Worm (Caenorhabditis elegans): ENCODE results near the gene cyp-33C2.

Gene cyp-33C2

DNA sequence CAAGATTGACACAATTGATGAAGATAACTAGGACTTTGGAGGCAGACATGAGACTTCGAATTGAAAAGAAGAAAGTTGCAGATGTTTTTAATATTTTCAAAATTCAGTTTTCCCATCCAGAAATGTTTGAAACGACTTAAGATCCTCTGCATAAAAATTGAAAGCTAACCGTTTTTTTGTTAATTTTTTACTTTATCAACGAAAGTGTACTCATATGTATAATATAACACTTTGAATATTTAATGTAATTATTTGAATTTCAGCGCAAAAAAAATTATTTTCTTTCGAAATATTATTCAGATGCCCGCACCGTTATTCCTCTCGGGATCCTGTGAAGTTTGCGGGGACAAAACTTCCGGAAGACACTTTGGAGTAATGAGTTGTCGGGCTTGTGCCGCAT is 43.6 kb downstream of the cyp-33C2 start, which contains the start of gene nhr-18:
nhr-18 (plus strand) TSS at position 301 of the 400 bp plus-strand sequence.
- no peak for TF ChIP-seq mep-1 (tag; optimal IDR thresholded peaks at IDR 0.05)
- no peak for TF ChIP-seq mab-5 (tag; optimal IDR thresholded peaks at IDR 0.05)
- no peak for TF ChIP-seq nhr-12 (tag; optimal IDR thresholded peaks at IDR 0.05)
- no peak for TF ChIP-seq ceh-83 (GFP tag; optimal IDR thresholded peaks at IDR 0.05)
- TF ChIP-seq hlh-1 (tag; optimal IDR thresholded peaks at IDR 0.05), result no peak
- no peak for TF ChIP-seq ham-2 (GFP tag; optimal IDR thresholded peaks at IDR 0.05)
- TF ChIP-seq lsy-2 (tag; optimal IDR thresholded peaks at IDR 0.05), result no peak
- TF ChIP-seq bed-3 (GFP tag; optimal IDR thresholded peaks at IDR 0.05), result no peak
- no peak for TF ChIP-seq ceh-39 (tag; optimal IDR thresholded peaks at IDR 0.05)
- TF ChIP-seq ces-1 (GFP tag; optimal IDR thresholded peaks at IDR 0.05), result no peak
- TF ChIP-seq elt-3 (tag; optimal IDR thresholded peaks at IDR 0.05), result no peak
- TF ChIP-seq lin-32 (GFP tag; optimal IDR thresholded peaks at IDR 0.05), result no peak
- no peak for TF ChIP-seq blmp-1 (tag; optimal IDR thresholded peaks at IDR 0.05)
- TF ChIP-seq snpc-4 (tag; optimal IDR thresholded peaks at IDR 0.05), result no peak
- TF ChIP-seq nhr-237 (tag; optimal IDR thresholded peaks at IDR 0.05), result no peak
- TF ChIP-seq unc-62 (GFP tag; optimal IDR thresholded peaks at IDR 0.05), result no peak
- no peak for TF ChIP-seq nhr-76 (tag; optimal IDR thresholded peaks at IDR 0.05)
- no peak for TF ChIP-seq elt-1 (tag; optimal IDR thresholded peaks at IDR 0.05; ENCODE audit: borderline replicate concordance, insufficient read depth)
- TF ChIP-seq ceh-43 (GFP tag; optimal IDR thresholded peaks at IDR 0.05), result no peak
- no peak for TF ChIP-seq unc-39 (tag; optimal IDR thresholded peaks at IDR 0.05)

DNA sequence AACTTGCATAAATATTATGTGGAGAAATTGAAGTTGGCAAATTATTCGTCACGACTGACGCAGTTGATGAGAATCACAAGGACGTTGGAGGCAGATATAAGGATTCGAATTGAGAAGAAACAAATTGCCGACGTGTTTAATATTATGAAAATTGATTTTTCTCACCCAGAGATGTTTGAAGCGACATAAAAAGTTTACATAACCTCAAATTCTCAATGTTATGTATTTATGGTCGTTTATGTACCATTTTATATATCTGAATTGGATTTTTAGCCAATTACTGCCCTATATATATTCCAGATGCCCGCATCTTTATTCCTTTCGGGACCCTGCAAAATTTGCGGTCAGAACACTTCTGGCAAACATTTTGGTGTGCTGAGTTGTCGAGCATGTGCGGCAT is 45.5 kb downstream of the cyp-33C2 start, which contains the start of gene nhr-126:
nhr-126 (plus strand) TSS at position 301 of the 400 bp plus-strand sequence.
- TF ChIP-seq drap-1 (GFP tag; optimal IDR thresholded peaks at IDR 0.05) (no peak), sptf-1 (tag; optimal IDR thresholded peaks at IDR 0.05) (no peak), sem-2 (GFP tag; optimal IDR thresholded peaks at IDR 0.05) (no peak), pha-4 (tag; optimal IDR thresholded peaks at IDR 0.05) (no peak), cnd-1 (tag; optimal IDR thresholded peaks at IDR 0.05) (no peak), elt-1 (tag; optimal IDR thresholded peaks at IDR 0.05; ENCODE audit: borderline replicate concordance, insufficient read depth) (no peak), nhr-2 (tag; optimal IDR thresholded peaks at IDR 0.05) (no peak), lsy-2 (tag; optimal IDR thresholded peaks at IDR 0.05) (no peak), ztf-11 (tag; optimal IDR thresholded peaks at IDR 0.05) (no peak), ceh-83 (GFP tag; optimal IDR thresholded peaks at IDR 0.05) (no peak), unc-120 (tag; optimal IDR thresholded peaks at IDR 0.05; ENCODE audit: poor library complexity, severe bottlenecking) (no peak), bed-3 (GFP tag; optimal IDR thresholded peaks at IDR 0.05) (no peak), M03D4.4 (tag; optimal IDR thresholded peaks at IDR 0.05) (no peak), ces-1 (GFP tag; optimal IDR thresholded peaks at IDR 0.05) (no peak), mab-5 (tag; optimal IDR thresholded peaks at IDR 0.05) (no peak), lin-32 (GFP tag; optimal IDR thresholded peaks at IDR 0.05) (no peak), mep-1 (tag; optimal IDR thresholded peaks at IDR 0.05) (no peak), blmp-1 (tag; optimal IDR thresholded peaks at IDR 0.05) (no peak), unc-62 (GFP tag; optimal IDR thresholded peaks at IDR 0.05) (no peak)

DNA sequence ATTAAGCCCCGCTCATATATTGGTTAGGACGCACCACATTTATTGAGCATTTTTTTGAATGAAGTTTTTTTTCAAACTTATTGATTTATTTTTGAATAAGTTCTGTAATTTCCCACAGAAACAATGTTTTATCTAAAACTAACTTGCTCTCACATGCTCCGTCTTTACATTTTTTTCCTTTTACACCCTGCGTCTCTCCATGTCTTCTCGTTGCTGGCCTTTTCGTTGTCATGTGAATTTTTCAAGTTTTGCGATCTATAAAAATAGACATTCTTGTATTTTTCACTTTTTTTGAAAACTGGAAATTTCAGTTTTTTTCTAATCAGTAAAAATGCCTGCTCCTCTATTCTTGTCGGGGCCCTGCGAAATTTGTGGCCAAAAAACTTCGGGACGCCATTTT is 47.6 kb downstream of the cyp-33C2 start, which contains the start of gene nhr-134:
nhr-134 (plus strand) TSS at position 312 of the 400 bp plus-strand sequence.
- no peak for TF ChIP-seq ceh-43 (GFP tag; optimal IDR thresholded peaks at IDR 0.05)
- TF ChIP-seq ces-1 (GFP tag; optimal IDR thresholded peaks at IDR 0.05), result no peak
- TF ChIP-seq flh-1 (GFP tag; optimal IDR thresholded peaks at IDR 0.05), result no peak
- no peak for TF ChIP-seq ham-2 (GFP tag; optimal IDR thresholded peaks at IDR 0.05)
- TF ChIP-seq nhr-237 (tag; optimal IDR thresholded peaks at IDR 0.05), result no peak
- TF ChIP-seq cnd-1 (tag; optimal IDR thresholded peaks at IDR 0.05), result no peak
- TF ChIP-seq ceh-39 (tag; optimal IDR thresholded peaks at IDR 0.05), result no peak
- no peak for TF ChIP-seq unc-39 (tag; optimal IDR thresholded peaks at IDR 0.05)
- no peak for TF ChIP-seq tbx-8 (GFP tag; optimal IDR thresholded peaks at IDR 0.05)

DNA sequence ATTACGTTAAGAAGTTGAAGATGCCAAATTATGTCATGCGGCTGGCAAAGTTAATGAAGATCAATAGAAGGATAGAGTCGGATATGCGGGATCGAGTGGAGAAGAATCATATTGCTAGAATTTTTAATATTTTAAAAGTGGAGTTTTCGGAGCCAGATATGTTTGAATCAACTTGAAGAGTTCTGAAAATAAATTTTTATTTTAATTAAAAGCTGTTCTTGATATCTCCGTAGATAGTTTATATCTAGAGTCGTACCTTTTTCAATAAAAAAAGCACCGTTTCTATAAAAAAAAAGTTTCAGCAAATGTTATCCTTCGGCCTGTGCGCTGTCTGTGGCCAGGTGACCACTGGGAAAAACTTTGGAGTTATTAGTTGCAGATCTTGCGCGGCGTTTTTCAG is 49.9 kb downstream of the cyp-33C2 start, which contains the start of gene nhr-96:
nhr-96 (plus strand) TSS at position 301 of the 400 bp plus-strand sequence.
- TF ChIP-seq sptf-1 (tag; optimal IDR thresholded peaks at IDR 0.05) (no peak), elt-3 (tag; optimal IDR thresholded peaks at IDR 0.05) (no peak), tbx-8 (GFP tag; optimal IDR thresholded peaks at IDR 0.05) (no peak), elt-1 (tag; optimal IDR thresholded peaks at IDR 0.05; ENCODE audit: borderline replicate concordance, insufficient read depth) (no peak), nhr-76 (tag; optimal IDR thresholded peaks at IDR 0.05) (no peak), ceh-39 (tag; optimal IDR thresholded peaks at IDR 0.05) (no peak), nhr-12 (tag; optimal IDR thresholded peaks at IDR 0.05) (no peak), mep-1 (tag; optimal IDR thresholded peaks at IDR 0.05) (no peak), snpc-4 (tag; optimal IDR thresholded peaks at IDR 0.05) (no peak)

Data from whole organism, mixed stage, embryonic.